Worm (Caenorhabditis elegans) whole organism, late embryonic: Measurements from ENCODE around the gene R03D7.2.

Source experiments
- C08G9.2 ChIP-seq: sonication (generic microtip); optimal IDR thresholded peaks from 2 replicates; lab custom pipeline; 2016; ENCODE audit warnings: mild to moderate bottlenecking, missing genetic modification characterization, moderate library complexity, missing compliant biosample characterization
- F13H6.1 ChIP-seq: sonication (generic microtip); optimal IDR thresholded peaks from 2 replicates; lab custom pipeline; 2016; ENCODE audit warnings: missing genetic modification characterization, missing compliant biosample characterization
- K09A11.1 ChIP-seq: sonication (generic microtip); optimal IDR thresholded peaks from 2 replicates; lab custom pipeline; 2017; ENCODE audit warnings: antibody characterized with exemption, mild to moderate bottlenecking, missing genetic modification characterization, missing compliant biosample characterization; ENCODE audit not compliant: insufficient read depth
- ceh-18 ChIP-seq: sonication (generic microtip); optimal IDR thresholded peaks from 2 replicates; lab custom pipeline; 2016; ENCODE audit warnings: missing genetic modification characterization, missing compliant biosample characterization
- ceh-19 ChIP-seq: fragments of 200-800 bp; sonication (Bioruptor generic); optimal IDR thresholded peaks from 2 replicates; lab custom pipeline; 2018; ENCODE audit warnings: mild to moderate bottlenecking, missing genetic modification characterization, missing compliant biosample characterization
- ceh-2 ChIP-seq: sonication (generic microtip); optimal IDR thresholded peaks from 2 replicates; lab custom pipeline; 2016; ENCODE audit warnings: missing genotype, missing genetic modification characterization, missing compliant biosample characterization
- ceh-24 ChIP-seq: sonication (generic microtip); optimal IDR thresholded peaks from 2 replicates; lab custom pipeline; 2016; ENCODE audit warnings: mild to moderate bottlenecking, missing genetic modification characterization, missing compliant biosample characterization
- ceh-34 ChIP-seq: sonication (generic microtip); optimal IDR thresholded peaks from 2 replicates; lab custom pipeline; 2016; ENCODE audit warnings: mild to moderate bottlenecking, missing genetic modification characterization, missing compliant biosample characterization
- ceh-45 ChIP-seq: fragments of 200-800 bp; sonication (Bioruptor generic); IDR thresholded peaks from 2 replicates; pipeline ENCODE4 v1.3.6; 2022; ENCODE audit warnings: missing genetic modification reagents, missing genetic modification characterization, missing compliant biosample characterization
- ceh-6 ChIP-seq: fragments of 200-800 bp; sonication (Bioruptor generic); optimal IDR thresholded peaks from 2 replicates; lab custom pipeline; 2018; ENCODE audit warnings: mild to moderate bottlenecking, missing genetic modification characterization, missing compliant biosample characterization
- elt-2 ChIP-seq: sonication (generic microtip); optimal IDR thresholded peaks from 2 replicates; lab custom pipeline; 2016; ENCODE audit warnings: missing genetic modification reagents, missing genetic modification characterization, missing compliant biosample characterization
- elt-4 ChIP-seq: sonication (generic microtip); optimal IDR thresholded peaks from 2 replicates; lab custom pipeline; 2016; ENCODE audit warnings: missing genetic modification characterization, missing compliant biosample characterization
- ets-4 ChIP-seq: sonication (generic microtip); optimal IDR thresholded peaks from 2 replicates; lab custom pipeline; 2016; ENCODE audit warnings: missing genetic modification characterization, missing compliant biosample characterization
- fkh-10 ChIP-seq: fragments of 150-350 bp; optimal IDR thresholded peaks from 2 replicates; lab custom pipeline; 2014; ENCODE audit warnings: missing biosample characterization, missing genetic modification reagents, missing genetic modification characterization
- hlh-13 ChIP-seq: fragments of 200-800 bp; sonication (Bioruptor generic); optimal IDR thresholded peaks from 2 replicates; lab custom pipeline; 2018; ENCODE audit warnings: mild to moderate bottlenecking, missing genetic modification characterization, missing compliant biosample characterization
- lim-6 ChIP-seq: sonication (generic microtip); optimal IDR thresholded peaks from 2 replicates; lab custom pipeline; 2016; ENCODE audit warnings: missing genetic modification characterization, missing compliant biosample characterization
- nhr-232 ChIP-seq: sonication (generic microtip); optimal IDR thresholded peaks from 2 replicates; lab custom pipeline; 2016; ENCODE audit warnings: missing genetic modification characterization, missing compliant biosample characterization
- odd-2 ChIP-seq: sonication (generic microtip); optimal IDR thresholded peaks from 2 replicates; lab custom pipeline; 2017; ENCODE audit warnings: antibody characterized with exemption, mild to moderate bottlenecking, missing genetic modification characterization, missing compliant biosample characterization
- ref-2 ChIP-seq: sonication (generic microtip); optimal IDR thresholded peaks from 2 replicates; lab custom pipeline; 2016; ENCODE audit warnings: missing genetic modification characterization, missing compliant biosample characterization
- sox-2 ChIP-seq: fragments of 200-800 bp; sonication (Bioruptor generic); IDR thresholded peaks from 2 replicates; pipeline ENCODE4 v1.3.6; 2022; ENCODE audit warnings: missing genetic modification reagents, missing genetic modification characterization, missing compliant biosample characterization
- unc-86 ChIP-seq: sonication (generic microtip); optimal IDR thresholded peaks from 2 replicates; lab custom pipeline; 2016; ENCODE audit warnings: missing genetic modification characterization, missing compliant biosample characterization
- zip-5 ChIP-seq: sonication (generic microtip); optimal IDR thresholded peaks from 2 replicates; lab custom pipeline; 2016; ENCODE audit warnings: missing genetic modification characterization, missing compliant biosample characterization

R03D7.2 gene

DNA sequence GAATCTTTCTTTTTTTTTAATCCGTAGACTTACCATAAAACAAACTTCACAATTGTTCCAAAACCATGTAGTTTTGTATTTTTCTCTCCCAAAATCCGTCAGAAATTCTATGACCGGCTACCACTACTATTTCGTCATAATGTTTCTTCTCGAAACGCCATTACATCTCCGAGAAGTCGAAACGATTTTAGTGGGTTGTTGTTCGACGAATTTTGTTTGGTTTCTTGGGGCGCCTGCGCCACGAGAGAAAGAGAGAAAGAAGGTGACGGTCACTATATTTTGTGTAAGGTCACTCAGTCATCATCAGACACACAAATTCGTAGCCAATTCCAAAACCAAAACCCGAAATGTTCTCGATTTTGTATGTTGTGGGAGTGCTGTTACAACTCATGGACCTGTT is 47.9 kb downstream of the R03D7.2 start:
- TF ChIP-seq K09A11.1 (tag; lab: Kevin White, UChicago): no peak
- no peak for TF ChIP-seq elt-4 (tag; lab: Kevin White, UChicago)
- no peak for TF ChIP-seq hlh-13 (GFP tag; lab: Kevin White, UChicago)
- TF ChIP-seq ceh-6 (GFP tag; lab: Kevin White, UChicago): no peak

DNA sequence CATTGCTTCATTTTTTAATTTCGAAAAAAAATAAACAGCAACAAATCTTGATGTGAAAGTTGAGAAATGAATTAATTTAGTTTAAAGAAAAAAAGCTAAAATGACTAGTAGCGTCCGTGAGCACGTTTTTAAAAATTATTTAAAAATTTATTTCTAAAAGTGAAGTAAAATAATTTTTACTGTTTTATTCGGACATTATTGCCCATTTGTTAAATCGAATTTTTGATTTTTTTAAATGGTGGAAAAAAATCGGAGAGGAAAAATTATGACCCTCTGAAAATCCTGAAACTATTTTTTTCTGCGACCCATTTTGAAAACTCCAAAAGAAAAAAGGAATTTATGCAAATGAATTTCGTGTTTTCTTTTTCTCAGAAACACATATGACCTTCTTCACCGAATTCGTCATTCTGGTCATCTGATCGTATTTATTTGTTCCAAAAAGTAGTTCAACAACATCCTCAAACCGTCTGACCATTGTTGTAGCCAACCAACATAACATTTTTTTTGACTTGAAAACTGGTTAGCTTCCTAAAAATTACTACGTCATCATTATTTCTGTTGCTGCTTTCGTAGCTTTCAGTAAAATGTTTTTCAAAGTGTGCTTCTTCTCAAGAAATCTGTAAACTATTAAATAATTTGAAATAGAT is 49.0 kb downstream of the R03D7.2 start, which contains the start of gene F44F4.3:
Gene F44F4.3, minus strand, starts transcription at position 51 of the 647 bp plus-strand sequence.
- no peak for TF ChIP-seq elt-2 (tag; lab: Kevin White, UChicago)
- TF ChIP-seq lim-6 (tag; lab: Kevin White, UChicago): no peak
- no peak for TF ChIP-seq C08G9.2
- no peak for TF ChIP-seq ceh-19
- no peak for TF ChIP-seq F13H6.1
- TF ChIP-seq K09A11.1 (tag; lab: Kevin White, UChicago): no peak
- no peak for TF ChIP-seq ceh-34 (tag; lab: Kevin White, UChicago)
- no peak for TF ChIP-seq ceh-18
- TF ChIP-seq fkh-10 (GFP tag; lab: Kevin White, UChicago): no peak
- TF ChIP-seq ceh-2 (tag; lab: Kevin White, UChicago): no peak
- TF ChIP-seq nhr-232 (tag; lab: Kevin White, UChicago): no peak
- TF ChIP-seq odd-2: no peak
- no peak for TF ChIP-seq zip-5
- no peak for TF ChIP-seq ceh-24 (tag; lab: Kevin White, UChicago)
- TF ChIP-seq unc-86: no peak
- TF ChIP-seq sox-2: no peak

DNA sequence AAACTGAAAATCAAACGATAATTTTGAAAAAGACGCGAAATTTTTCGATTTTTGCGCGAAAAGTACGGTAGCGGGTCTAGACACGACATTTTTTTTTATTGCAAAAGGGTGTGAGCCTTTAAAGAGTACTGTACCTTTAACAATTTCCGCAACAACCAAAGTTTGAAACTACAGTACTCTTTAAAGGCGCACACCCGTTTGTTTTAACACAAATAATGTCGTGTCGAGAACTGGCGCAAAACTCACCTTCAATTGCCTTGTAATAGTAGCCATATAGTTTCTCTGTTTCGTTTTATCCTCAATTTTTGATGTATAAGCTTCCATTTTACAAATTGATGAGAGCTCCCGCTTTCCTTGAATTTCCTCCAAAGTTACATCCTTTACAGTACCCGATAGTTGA is 49.7 kb downstream of the R03D7.2 start:
- TF ChIP-seq ceh-45 (GFP tag; lab: Robert Waterston, UW): no peak

DNA sequence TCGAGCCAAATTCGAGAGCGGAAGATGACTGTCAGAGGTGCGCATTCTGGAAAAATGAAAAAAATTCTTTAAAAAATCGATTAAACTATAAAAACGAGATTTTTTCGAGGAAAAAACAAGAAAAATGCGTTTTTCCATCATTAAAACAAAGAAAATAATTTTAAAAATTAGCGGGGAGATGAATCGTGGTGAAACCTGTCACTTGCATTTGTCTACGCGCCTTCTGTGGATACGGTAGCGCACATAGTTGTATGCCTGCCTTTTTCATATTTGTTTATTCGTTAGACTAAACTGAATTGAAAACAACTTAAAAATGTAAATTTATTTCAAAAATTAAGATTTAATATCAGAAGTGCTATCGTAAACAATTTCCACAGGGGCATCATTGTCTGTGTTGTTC is 50.6 kb downstream of the R03D7.2 start, which contains the start of gene egg-3:
Gene egg-3, minus strand, starts transcription at position 46 of the 400 bp plus-strand sequence.
- TF ChIP-seq ref-2 (tag; lab: Kevin White, UChicago) (no peak), ets-4 (tag; lab: Kevin White, UChicago) (no peak)
